Fruit fly (Drosophila melanogaster) Kc167 (cell line): Measurements from ENCODE around the gene cutlet.

Experiments used
- Myc ChIP-seq: fragments of >200 bp; optimal IDR thresholded peaks from 2 replicates; lab custom pipeline; 2017; ENCODE audit warnings: missing external identifiers
- Sin3A ChIP-seq: fragments of >200 bp; optimal IDR thresholded peaks from 2 replicates; lab custom pipeline; 2018; ENCODE audit warnings: missing external identifiers
- h ChIP-seq: fragments of >200 bp; optimal IDR thresholded peaks from 3 replicates; lab custom pipeline; 2018; ENCODE audit warnings: missing external identifiers
- insv ChIP-seq: fragments of >200 bp; optimal IDR thresholded peaks from 3 replicates; lab custom pipeline; 2018; ENCODE audit warnings: missing external identifiers
- psq ChIP-seq: fragments of >200 bp; optimal IDR thresholded peaks from 2 replicates; lab custom pipeline; 2017; ENCODE audit warnings: missing external identifiers
- ttk ChIP-seq: sonication (Bioruptor generic); optimal IDR thresholded peaks from 2 replicates; lab custom pipeline; 2017; ENCODE audit warnings: missing external identifiers

cutlet gene

dm6 chr2L:3717673-3718235 lies 6.2 kb upstream of the cutlet start, which contains the start of the genes lectin-24A and Shaw:
Gene lectin-24A (minus strand): TSS chr2L:3717773.
Gene Shaw (plus strand): TSS chr2L:3718185.
- TF ChIP-seq h (lab: Kevin White, UChicago) (no peak), ttk (lab: Kevin White, UChicago) (no peak), Sin3A (lab: Kevin White, UChicago) (no peak), Myc (no peak), insv (lab: Kevin White, UChicago) (no peak), psq (lab: Kevin White, UChicago) (no peak)

dm6 chr2L:3713545-3714156 lies 2.1 kb upstream of the cutlet start:
- no peak for TF ChIP-seq Myc
- TF ChIP-seq h (lab: Kevin White, UChicago) = no peak
- TF ChIP-seq Sin3A (lab: Kevin White, UChicago) = no peak
- TF ChIP-seq insv (lab: Kevin White, UChicago) = no peak
- no peak for TF ChIP-seq psq (lab: Kevin White, UChicago)
- no peak for TF ChIP-seq ttk (lab: Kevin White, UChicago)

dm6 chr2L:3712949-3713416 lies 1.4 kb upstream of the cutlet start, which contains the start of the genes CG31955 and CG2818:
Gene CG31955 (minus strand): TSS chr2L:3713105.
Gene CG2818 (plus strand): TSS chr2L:3713360.
- no peak for TF ChIP-seq h (lab: Kevin White, UChicago)
- no peak for TF ChIP-seq psq (lab: Kevin White, UChicago)
- TF ChIP-seq Myc = no peak
- no peak for TF ChIP-seq ttk (lab: Kevin White, UChicago)
- no peak for TF ChIP-seq insv (lab: Kevin White, UChicago)
- TF ChIP-seq Sin3A (lab: Kevin White, UChicago) = no peak

dm6 chr2L:3706963-3707362 lies 4.6 kb downstream of the cutlet start, which contains the start of gene CG31777:
Gene CG31777 (minus strand): TSS chr2L:3707063.
- TF ChIP-seq Myc (no peak), insv (lab: Kevin White, UChicago) (no peak), h (lab: Kevin White, UChicago) (no peak), ttk (lab: Kevin White, UChicago) (no peak), psq (lab: Kevin White, UChicago) (no peak), Sin3A (lab: Kevin White, UChicago) (no peak)

dm6 chr2L:3705438-3705921 lies 6.1 kb downstream of the cutlet start, which contains the start of gene CG31778:
Gene CG31778 (minus strand): TSS chr2L:3705488.
- no peak for TF ChIP-seq Sin3A (lab: Kevin White, UChicago)
- no peak for TF ChIP-seq ttk (lab: Kevin White, UChicago)
- TF ChIP-seq insv (lab: Kevin White, UChicago) = no peak
- TF ChIP-seq h (lab: Kevin White, UChicago) = no peak
- TF ChIP-seq psq (lab: Kevin White, UChicago) = no peak
- no peak for TF ChIP-seq Myc

- TF ChIP-seq insv (lab: Kevin White, UChicago) (no peak), Sin3A (lab: Kevin White, UChicago) (no peak), psq (lab: Kevin White, UChicago) (no peak), Myc (no peak), ttk (lab: Kevin White, UChicago) (no peak), h (lab: Kevin White, UChicago) (no peak)
These were observed 8.3 kb downstream of the cutlet start, which contains the start of gene CG2816 for dm6 chr2L:3703260-3703659. Gene CG2816 (plus strand): TSS chr2L:3703659.

dm6 chr2L:3701526-3701925 lies 10.0 kb downstream of the cutlet start, which contains the start of gene CG43145:
Gene CG43145 (plus strand): TSS chr2L:3701826.
- TF ChIP-seq ttk (lab: Kevin White, UChicago) = no peak
- TF ChIP-seq h (lab: Kevin White, UChicago) = no peak
- no peak for TF ChIP-seq Sin3A (lab: Kevin White, UChicago)
- TF ChIP-seq insv (lab: Kevin White, UChicago) = no peak
- no peak for TF ChIP-seq psq (lab: Kevin White, UChicago)
- no peak for TF ChIP-seq Myc

dm6 chr2L:3700990-3701389 lies 10.6 kb downstream of the cutlet start, which contains the start of gene CG42467:
Gene CG42467 (plus strand): TSS chr2L:3701290.
- TF ChIP-seq h (lab: Kevin White, UChicago) (no peak), insv (lab: Kevin White, UChicago) (no peak), ttk (lab: Kevin White, UChicago) (no peak), Sin3A (lab: Kevin White, UChicago) (no peak), Myc (no peak), psq (lab: Kevin White, UChicago) (no peak)

- TF ChIP-seq psq (lab: Kevin White, UChicago) (no peak), Sin3A (lab: Kevin White, UChicago) (no peak), h (lab: Kevin White, UChicago) (no peak), Myc (no peak)
These were observed 11.2 kb downstream of the cutlet start, which contains the start of gene Sfp24C1 for dm6 chr2L:3700374-3700773. Gene Sfp24C1 (plus strand): TSS chr2L:3700674.

- TF ChIP-seq Myc (no peak), h (lab: Kevin White, UChicago) (no peak), Sin3A (lab: Kevin White, UChicago) (no peak), psq (lab: Kevin White, UChicago) (no peak), ttk (lab: Kevin White, UChicago) (no peak), insv (lab: Kevin White, UChicago) (no peak)
These were observed 11.7 kb downstream of the cutlet start, which contains the start of gene CG42465 for dm6 chr2L:3699895-3700294. Gene CG42465 (plus strand): TSS chr2L:3700195.

dm6 chr2L:3698992-3699514 lies 12.5 kb downstream of the cutlet start, which contains the start of the genes CG10031 and CG42464:
Gene CG10031 (minus strand): TSS chr2L:3699092.
Gene CG42464 (plus strand): TSS chr2L:3699464.
- no peak for TF ChIP-seq h (lab: Kevin White, UChicago)
- TF ChIP-seq ttk (lab: Kevin White, UChicago) = no peak
- no peak for TF ChIP-seq Myc
- TF ChIP-seq psq (lab: Kevin White, UChicago) = no peak
- TF ChIP-seq insv (lab: Kevin White, UChicago) = no peak
- no peak for TF ChIP-seq Sin3A (lab: Kevin White, UChicago)
